Worm (Caenorhabditis elegans): ENCODE data around the gene nep-16.

ce11 chrIV:7641758-7642157 lies at the start of gene nep-16:
- TF ChIP-seq him-1 (tag; optimal IDR thresholded peaks at IDR 0.05) (no peak), dao-5 (tag; optimal IDR thresholded peaks at IDR 0.05) (no peak), W03F9.2 (tag; optimal IDR thresholded peaks at IDR 0.05) (no peak)
